Fruit fly (Drosophila melanogaster) S2 (cell line): ENCODE measurements around the gene Pi4KIIIalpha.

ENCODE experiments used
- CG8478 ChIP-seq: fragments of >200 bp; optimal IDR thresholded peaks from 2 replicates; lab custom pipeline; 2018
- CTCF ChIP-seq, 2 experiments: fragments of >200 bp; optimal IDR thresholded peaks; 2 replicates each; lab custom pipeline; 2018

- TF ChIP-seq CTCF (optimal IDR thresholded peaks at IDR 0.05; lab: Kevin White, UChicago) (no peak), CG8478 (lab: Kevin White, UChicago) (no peak)
These were observed 32.6 kb downstream of the Pi4KIIIalpha start for dm6 chrX:2657220-2657619.
